Fruit fly (Drosophila melanogaster): ENCODE results near the gene CG32473.

The CG32473 gene

dm6 chr3R:13288763-13289312 is 13.6 kb upstream of the CG32473 start, which contains the start of gene apn (continued):
- TF ChIP-seq gcm2 (GFP tag; optimal IDR thresholded peaks at IDR 0.05): no peak
- TF ChIP-seq gsb-n (tag; optimal IDR thresholded peaks at IDR 0.05): no peak
- no peak for TF ChIP-seq CG10543 (GFP tag; optimal IDR thresholded peaks at IDR 0.05)
- TF ChIP-seq CG2202 (tag; optimal IDR thresholded peaks at IDR 0.05): no peak
- TF ChIP-seq Drgx (GFP tag; IDR thresholded peaks at IDR 0.05): no peak
- TF ChIP-seq cwo (GFP tag; optimal IDR thresholded peaks at IDR 0.05): no peak
- TF ChIP-seq sim (GFP tag; IDR thresholded peaks at IDR 0.05): no peak
- no peak for TF ChIP-seq Sox100B (GFP tag; optimal IDR thresholded peaks at IDR 0.05)
- peak; percentile 30; the same call in 1 of the 3 replicates for TF ChIP-seq zfh1 (GFP tag; IDR thresholded peaks at IDR 0.05)
- TF ChIP-seq CG33557 (GFP tag; optimal IDR thresholded peaks at IDR 0.05): no peak
- no peak for TF ChIP-seq Dip2 (GFP tag; IDR thresholded peaks at IDR 0.05)
- TF ChIP-seq sd (tag; optimal IDR thresholded peaks at IDR 0.05): no peak
- no peak for TF ChIP-seq CG13775 (GFP tag; optimal IDR thresholded peaks at IDR 0.05)
- TF ChIP-seq CG8089 (GFP tag; optimal IDR thresholded peaks at IDR 0.05): no peak
- no peak for TF ChIP-seq Ets65A (GFP tag)
- TF ChIP-seq CG4360 (GFP tag; IDR thresholded peaks at IDR 0.05): no peak
- no peak for TF ChIP-seq CG7786 (GFP tag; optimal IDR thresholded peaks at IDR 0.05)
- no peak for TF ChIP-seq Nf-YB (GFP tag; optimal IDR thresholded peaks at IDR 0.05)
- no peak for TF ChIP-seq lov (optimal IDR thresholded peaks at IDR 0.05)
- no peak for TF ChIP-seq lov (GFP tag; IDR thresholded peaks at IDR 0.05)
- no peak for TF ChIP-seq CG13894 (tag; optimal IDR thresholded peaks at IDR 0.05)
- TF ChIP-seq zfh2 (GFP tag; optimal IDR thresholded peaks at IDR 0.05): no peak
- peak; percentile 58 for TF ChIP-seq vvl (GFP tag; IDR thresholded peaks at IDR 0.05)
- no peak for TF ChIP-seq ERR (GFP tag; optimal IDR thresholded peaks at IDR 0.05)
- no peak for TF ChIP-seq CG3065 (GFP tag; optimal IDR thresholded peaks at IDR 0.05)
- no peak for TF ChIP-seq dimm (GFP tag; IDR thresholded peaks at IDR 0.05)
- TF ChIP-seq CG13287 (GFP tag; IDR thresholded peaks at IDR 0.05; ENCODE audit: partially characterized antibody): no peak
- TF ChIP-seq CG12659 (GFP tag; optimal IDR thresholded peaks at IDR 0.05): no peak
- peak; percentile 42 for TF ChIP-seq Oli (tag; optimal IDR thresholded peaks at IDR 0.05)
- no peak for TF ChIP-seq D (optimal IDR thresholded peaks at IDR 0.05)
- no peak for TF ChIP-seq D (GFP tag; optimal IDR thresholded peaks at IDR 0.05)
- no peak for TF ChIP-seq toy (GFP tag; IDR thresholded peaks at IDR 0.05)
- TF ChIP-seq E2f1 (GFP tag; IDR thresholded peaks at IDR 0.05): no peak
- TF ChIP-seq CG6813 (GFP tag; optimal IDR thresholded peaks at IDR 0.05): no peak
- no peak for TF ChIP-seq CG10979 (tag; optimal IDR thresholded peaks at IDR 0.05)
- TF ChIP-seq Camta (GFP tag; optimal IDR thresholded peaks at IDR 0.05): no peak
- no peak for TF ChIP-seq her (GFP tag; optimal IDR thresholded peaks at IDR 0.05)

dm6 chr3R:13290329-13290728 is 12.1 kb upstream of the CG32473 start, which contains the start of gene Osi22:
Gene Osi22, plus strand, starts transcription at chr3R:13290629.
- TF ChIP-seq sens-2 (GFP tag; IDR thresholded peaks at IDR 0.05): no peak
- 0 out of 2 replicates have a peak, but pooled peaks have one; percentile 29 for TF ChIP-seq Doc2 (GFP tag; IDR thresholded peaks at IDR 0.05)

dm6 chr3R:13293148-13293756 is 9.2 kb upstream of the CG32473 start, which contains the start of gene wntD:
Gene wntD, minus strand, starts transcription at chr3R:13293198.
- TF ChIP-seq Dref (GFP tag; IDR thresholded peaks at IDR 0.05) (0 out of 2 replicates have a peak, but pooled peaks have one; percentile 28), D19B (GFP tag; optimal IDR thresholded peaks at IDR 0.05) (no peak), Gug (GFP tag; IDR thresholded peaks at IDR 0.05) (no peak), prd (optimal IDR thresholded peaks at IDR 0.05) (no peak), prd (GFP tag; IDR thresholded peaks at IDR 0.05) (peak; percentile 33; the same call in 2 of the 3 replicates), D (optimal IDR thresholded peaks at IDR 0.05) (peak; percentile 14), D (GFP tag; optimal IDR thresholded peaks at IDR 0.05) (no peak), twi (tag; optimal IDR thresholded peaks at IDR 0.05) (peak; percentile 86), CG9932 (GFP tag; IDR thresholded peaks at IDR 0.05) (0 out of 2 replicates have a peak, but pooled peaks have one; percentile 17), emc (GFP tag; optimal IDR thresholded peaks at IDR 0.05) (no peak), insv (GFP tag; optimal IDR thresholded peaks at IDR 0.05) (peak in 1 of 2 experiments; percentile 64), sens (GFP tag) (peak; percentile 4), CG3726 (GFP tag; IDR thresholded peaks at IDR 0.05) (0 out of 3 replicates have a peak, but pooled peaks have one; percentile 12), CG15479 (GFP tag; optimal IDR thresholded peaks at IDR 0.05) (peak; percentile 87)
